Fruit fly (Drosophila melanogaster): ENCODE measurements around the gene Pus10.
A peak's percentile ranks its signal among the peaks of the same experiment; 100 is the strongest.

Pus10 gene

DNA sequence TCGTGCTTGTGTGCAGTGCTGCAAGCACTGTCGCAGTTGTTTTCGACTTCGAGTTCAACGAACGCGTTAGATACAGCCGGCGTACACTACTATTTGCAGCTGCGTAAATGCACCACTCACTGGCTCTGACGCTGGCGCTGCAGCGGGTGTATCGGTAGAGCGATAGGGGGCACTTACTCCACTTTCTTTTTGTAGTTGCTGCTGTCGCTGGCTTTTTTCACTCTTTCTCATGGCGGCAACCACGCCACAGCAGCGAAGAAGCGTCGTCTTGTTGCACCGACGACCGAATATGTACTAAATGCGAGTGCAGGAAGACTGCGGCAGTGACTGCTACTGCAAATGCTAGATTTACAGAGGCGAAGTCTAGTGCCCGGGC lies 33.7 kb downstream of the Pus10 start, which contains the start of gene CG4822:
CG4822 (minus strand) TSS at position 299 of the 376 bp plus-strand sequence.
- TF ChIP-seq Rel (GFP tag; optimal IDR thresholded peaks at IDR 0.05) (no peak), Rel (tag; optimal IDR thresholded peaks at IDR 0.05) (no peak), br (GFP tag; optimal IDR thresholded peaks at IDR 0.05) (no peak), sv (GFP tag; optimal IDR thresholded peaks at IDR 0.05) (no peak), Jra (GFP tag; optimal IDR thresholded peaks at IDR 0.05) (no peak), woc (GFP tag; optimal IDR thresholded peaks at IDR 0.05) (no peak), Hr78 (GFP tag; optimal IDR thresholded peaks at IDR 0.05) (no peak), pan (optimal IDR thresholded peaks at IDR 0.05) (no peak), CG9705 (GFP tag; optimal IDR thresholded peaks at IDR 0.05) (no peak), dmrt93B (GFP tag; optimal IDR thresholded peaks at IDR 0.05) (no peak), rgr (GFP tag; optimal IDR thresholded peaks at IDR 0.05) (no peak), ey (GFP tag; optimal IDR thresholded peaks at IDR 0.05) (no peak), Hr83 (GFP tag; optimal IDR thresholded peaks at IDR 0.05; ENCODE audit: poor library complexity, severe bottlenecking) (no peak), N (GFP tag; optimal IDR thresholded peaks at IDR 0.05) (no peak), tai (GFP tag; optimal IDR thresholded peaks at IDR 0.05) (no peak)

- TF ChIP-seq lola (GFP tag; optimal IDR thresholded peaks at IDR 0.05) = no peak
- TF ChIP-seq OdsH (GFP tag; optimal IDR thresholded peaks at IDR 0.05) = peak; percentile 21
- TF ChIP-seq h (GFP tag; optimal IDR thresholded peaks at IDR 0.05) = peak; percentile 62
- TF ChIP-seq Hnf4 (GFP tag; optimal IDR thresholded peaks at IDR 0.05) = peak; percentile 33
- no peak for TF ChIP-seq Abd-B (GFP tag; optimal IDR thresholded peaks at IDR 0.05)
- TF ChIP-seq rgr (GFP tag; optimal IDR thresholded peaks at IDR 0.05) = peak; percentile 26
- peak; percentile 6 for TF ChIP-seq psq (GFP tag; optimal IDR thresholded peaks at IDR 0.05)
- TF ChIP-seq Sp1 (GFP tag; optimal IDR thresholded peaks at IDR 0.05) = no peak
- peak; percentile 65 for TF ChIP-seq woc (GFP tag; optimal IDR thresholded peaks at IDR 0.05)
- peak; percentile 73 for TF ChIP-seq br (GFP tag; optimal IDR thresholded peaks at IDR 0.05)
- TF ChIP-seq dl (GFP tag; optimal IDR thresholded peaks at IDR 0.05; ENCODE audit: insufficient read depth in 1 of 2, partially characterized antibody in 2 of 2) = peak in 1 of 2 experiments; percentile 8
- TF ChIP-seq foxo (GFP tag; optimal IDR thresholded peaks at IDR 0.05) = peak in 1 of 2 experiments; percentile 47
- peak; percentile 45 for TF ChIP-seq fru (GFP tag; optimal IDR thresholded peaks at IDR 0.05)
Observed at dm6 chr2L:120492-121455, 34.3 kb downstream of the Pus10 start.

- TF ChIP-seq woc (GFP tag; optimal IDR thresholded peaks at IDR 0.05) (no peak), sv (GFP tag; optimal IDR thresholded peaks at IDR 0.05) (peak; percentile 1)
Observed at dm6 chr2L:117750-118149, 37.4 kb downstream of the Pus10 start.

- peak; percentile 63 for TF ChIP-seq Dfd (GFP tag; optimal IDR thresholded peaks at IDR 0.05)
- TF ChIP-seq CG32264 (GFP tag; optimal IDR thresholded peaks at IDR 0.05) = no peak
Observed at dm6 chr2L:116388-116787, 38.7 kb downstream of the Pus10 start, which contains the start of gene CG13694. Gene CG13694, minus strand, starts transcription at chr2L:116488.

DNA sequence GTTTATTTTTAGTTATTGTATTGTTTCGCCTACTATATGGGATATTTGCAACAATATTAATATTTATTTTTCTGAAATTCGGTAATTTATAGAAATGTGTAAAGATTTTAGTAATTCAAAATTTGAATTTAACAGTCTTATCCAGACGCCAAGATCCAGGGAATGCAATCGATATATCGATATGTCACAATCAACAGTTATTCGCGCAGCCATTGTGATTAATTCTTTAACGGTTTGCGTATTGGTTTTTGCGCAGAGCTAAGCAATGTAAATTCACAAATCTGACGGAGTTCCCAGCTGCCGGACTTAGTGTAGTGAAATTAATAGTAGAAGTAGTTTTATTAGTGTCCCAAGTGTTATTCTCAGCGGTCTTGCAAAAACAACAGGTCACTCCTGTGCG lies 40.7 kb downstream of the Pus10 start, which contains the start of gene ND-15:
ND-15 (plus strand) TSS at position 298 of the 400 bp plus-strand sequence.
- no peak for TF ChIP-seq Hr78 (GFP tag; optimal IDR thresholded peaks at IDR 0.05)
- peak; percentile 12 for TF ChIP-seq Hnf4 (GFP tag; optimal IDR thresholded peaks at IDR 0.05)
- TF ChIP-seq GATAd (GFP tag; optimal IDR thresholded peaks at IDR 0.05) = no peak
- TF ChIP-seq tai (GFP tag; optimal IDR thresholded peaks at IDR 0.05) = no peak
- TF ChIP-seq Vsx2 (GFP tag; optimal IDR thresholded peaks at IDR 0.05; ENCODE audit: partially characterized antibody) = no peak
- TF ChIP-seq Rel (GFP tag; optimal IDR thresholded peaks at IDR 0.05) = no peak
- TF ChIP-seq Rel (tag; optimal IDR thresholded peaks at IDR 0.05) = peak; percentile 2

DNA sequence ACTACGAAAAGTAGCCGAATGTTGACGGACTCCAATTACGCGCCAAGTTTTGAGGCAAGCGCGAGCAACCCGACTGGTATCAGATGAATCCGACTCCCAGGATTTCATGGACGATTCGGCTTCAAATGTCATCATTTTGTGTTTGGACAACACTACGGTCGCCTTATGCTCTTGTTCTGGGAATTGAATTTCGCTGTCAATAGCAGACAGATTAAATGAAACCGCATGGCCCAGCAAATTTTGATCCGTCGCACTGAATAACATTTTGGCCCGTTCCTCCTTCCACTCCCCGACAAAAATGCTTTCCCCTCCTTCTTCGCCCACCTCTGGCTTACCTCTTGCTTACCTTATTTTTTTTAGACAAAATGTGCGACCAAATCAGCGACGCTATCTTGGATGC lies 45.1 kb downstream of the Pus10 start:
- TF ChIP-seq dsf (GFP tag; optimal IDR thresholded peaks at IDR 0.05; ENCODE audit: borderline replicate concordance) (no peak), Hr83 (GFP tag; optimal IDR thresholded peaks at IDR 0.05; ENCODE audit: poor library complexity, severe bottlenecking) (no peak), N (GFP tag; optimal IDR thresholded peaks at IDR 0.05) (no peak), Rel (GFP tag; optimal IDR thresholded peaks at IDR 0.05) (no peak), Rel (tag; optimal IDR thresholded peaks at IDR 0.05) (no peak), lola (GFP tag; optimal IDR thresholded peaks at IDR 0.05) (no peak), Dif (GFP tag; optimal IDR thresholded peaks at IDR 0.05; ENCODE audit: partially characterized antibody) (no peak)

Measured in whole organism, wandering third instar larva.